Worm (Caenorhabditis elegans) whole organism, early embryonic: ENCODE results near the gene C35D10.6.

ENCODE experiments used
- B0310.2 ChIP-seq: sonication (generic microtip); optimal IDR thresholded peaks from 2 replicates; lab custom pipeline; 2016; ENCODE audit warnings: mild to moderate bottlenecking, missing genetic modification characterization, missing compliant biosample characterization
- F13C5.2 ChIP-seq: sonication (generic microtip); optimal IDR thresholded peaks from 2 replicates; lab custom pipeline; 2017; ENCODE audit warnings: mild to moderate bottlenecking, missing genetic modification characterization, inconsistent platforms, missing compliant biosample characterization
- aly-1 ChIP-seq: sonication (generic microtip); optimal IDR thresholded peaks from 2 replicates; lab custom pipeline; 2016; ENCODE audit warnings: missing genetic modification characterization, missing compliant biosample characterization
- ama-1 ChIP-seq: fragments of 150-350 bp; optimal IDR thresholded peaks from 2 replicates; lab custom pipeline; 2014
- ceh-13 ChIP-seq: fragments of 200-800 bp; sonication (Bioruptor generic); optimal IDR thresholded peaks from 2 replicates; lab custom pipeline; 2018; ENCODE audit warnings: mild to moderate bottlenecking, missing genetic modification characterization, missing compliant biosample characterization
- ceh-36 ChIP-seq: sonication (generic microtip); optimal IDR thresholded peaks from 2 replicates; lab custom pipeline; 2016; ENCODE audit warnings: missing genetic modification characterization, inconsistent platforms, missing compliant biosample characterization
- flt-1 ChIP-seq: fragments of 200-800 bp; sonication (Bioruptor generic); IDR thresholded peaks from 2 replicates; pipeline ENCODE4 v1.3.6; 2022; ENCODE audit warnings: missing genetic modification characterization, missing compliant biosample characterization
- hmg-4 ChIP-seq: fragments of 200-800 bp; sonication (Bioruptor generic); optimal IDR thresholded peaks from 2 replicates; lab custom pipeline; 2018; ENCODE audit warnings: mild to moderate bottlenecking, missing genetic modification characterization, missing compliant biosample characterization
- sea-1 ChIP-seq: fragments of 200-800 bp; sonication (Bioruptor generic); conservative IDR thresholded peaks from 2 replicates; pipeline ENCODE4 v1.3.6; 2022; ENCODE audit warnings: missing genetic modification characterization, missing compliant biosample characterization
- tbx-11 ChIP-seq: fragments of 200-800 bp; sonication (Bioruptor generic); IDR thresholded peaks from 2 replicates; pipeline ENCODE4 v1.3.6; 2022; ENCODE audit warnings: missing genetic modification characterization, missing compliant biosample characterization
- tra-4 ChIP-seq: sonication (generic microtip); optimal IDR thresholded peaks from 2 replicates; lab custom pipeline; 2017; ENCODE audit warnings: missing genetic modification characterization, missing compliant biosample characterization

- TF ChIP-seq sea-1 (GFP tag; lab: Robert Waterston, UW) (no peak), ceh-13 (GFP tag; lab: Kevin White, UChicago) (no peak), hmg-4 (GFP tag; lab: Kevin White, UChicago) (no peak), tra-4 (tag; lab: Kevin White, UChicago) (no peak), B0310.2 (tag; lab: Kevin White, UChicago) (no peak), ceh-36 (tag; lab: Kevin White, UChicago) (no peak), ama-1 (lab: Kevin White, UChicago) (no peak), flt-1 (GFP tag; lab: Robert Waterston, UW) (no peak), tbx-11 (GFP tag; lab: Robert Waterston, UW) (no peak), aly-1 (tag; lab: Kevin White, UChicago) (no peak), F13C5.2 (tag; lab: Kevin White, UChicago) (no peak)
Measured at ce11 chrIII:4873395-4873794, 14.3 kb downstream of the C35D10.6 start.
